Fruit fly (Drosophila melanogaster): ENCODE data around the gene Jasper.

Gene Jasper

dm6 chr3R:30056592-30057135 is 4.3 kb downstream of the Jasper start, which contains the start of the genes CG7950 and Rpp14a (continued):
- peak; percentile 49 for TF ChIP-seq NK7.1 (GFP tag; optimal IDR thresholded peaks at IDR 0.05)
- TF ChIP-seq Mrtf (GFP tag; IDR thresholded peaks at IDR 0.05): peak; percentile 57
- TF ChIP-seq CG13775 (GFP tag; optimal IDR thresholded peaks at IDR 0.05): peak; percentile 75
- TF ChIP-seq CG18011 (GFP tag; optimal IDR thresholded peaks at IDR 0.05): peak; percentile 65
- TF ChIP-seq CG4617 (GFP tag; optimal IDR thresholded peaks at IDR 0.05; ENCODE audit: borderline replicate concordance): peak; percentile 36
- TF ChIP-seq Atf3 (GFP tag; optimal IDR thresholded peaks at IDR 0.05): peak; percentile 62
- TF ChIP-seq D (optimal IDR thresholded peaks at IDR 0.05): no peak
- TF ChIP-seq D (GFP tag; optimal IDR thresholded peaks at IDR 0.05): no peak
- TF ChIP-seq Kr (GFP tag; optimal IDR thresholded peaks at IDR 0.05): no peak
- TF ChIP-seq sc (optimal IDR thresholded peaks at IDR 0.05): no peak
- peak; percentile 2 for TF ChIP-seq sc (GFP tag; optimal IDR thresholded peaks at IDR 0.05)
- TF ChIP-seq CG8290 (GFP tag; optimal IDR thresholded peaks at IDR 0.05): peak; percentile 54
- peak in 1 of 2 experiments; percentile 82 for TF ChIP-seq CG8290 (tag; optimal IDR thresholded peaks at IDR 0.05)
- TF ChIP-seq tna (GFP tag; IDR thresholded peaks at IDR 0.05; ENCODE audit: partially characterized antibody): no peak
- peak; percentile 51; the same call in 1 of the 2 replicates for TF ChIP-seq CG5953 (GFP tag; IDR thresholded peaks at IDR 0.05)
- peak; percentile 73 for TF ChIP-seq CG4424 (GFP tag; optimal IDR thresholded peaks at IDR 0.05)
- TF ChIP-seq CG4404 (GFP tag; IDR thresholded peaks at IDR 0.05): peak; percentile 72
- peak; percentile 80 for TF ChIP-seq CG12155 (GFP tag; optimal IDR thresholded peaks at IDR 0.05)
- TF ChIP-seq CG14965 (GFP tag; optimal IDR thresholded peaks at IDR 0.05; ENCODE audit: borderline replicate concordance): no peak
- TF ChIP-seq Hmx (GFP tag; optimal IDR thresholded peaks at IDR 0.05): peak; percentile 67
- peak; percentile 59 for TF ChIP-seq Nf-YB (GFP tag; optimal IDR thresholded peaks at IDR 0.05)
- TF ChIP-seq CG9437 (GFP tag; optimal IDR thresholded peaks at IDR 0.05): peak; percentile 42
- TF ChIP-seq MBD-R2 (GFP tag; IDR thresholded peaks at IDR 0.05): peak; percentile 80
- TF ChIP-seq Rx (GFP tag; IDR thresholded peaks at IDR 0.05): peak; percentile 56
- no peak for TF ChIP-seq fd64A (GFP tag; optimal IDR thresholded peaks at IDR 0.05)
- peak; percentile 65 for TF ChIP-seq CG12659 (GFP tag; optimal IDR thresholded peaks at IDR 0.05)
- no peak for TF ChIP-seq br (optimal IDR thresholded peaks at IDR 0.05)
- TF ChIP-seq psq (GFP tag; optimal IDR thresholded peaks at IDR 0.05): peak; percentile 21
- TF ChIP-seq CG2889 (GFP tag; IDR thresholded peaks at IDR 0.05): peak; percentile 77
- 0 out of 3 replicates have a peak, but pooled peaks have one; percentile 5 for TF ChIP-seq Doc3 (GFP tag; IDR thresholded peaks at IDR 0.05; ENCODE audit: partially characterized antibody)
- peak; percentile 41; the same call in 1 of the 2 replicates for TF ChIP-seq CG10959 (GFP tag; IDR thresholded peaks at IDR 0.05)
- TF ChIP-seq CG2712 (tag; optimal IDR thresholded peaks at IDR 0.05): peak; percentile 85
- peak; percentile 58 for TF ChIP-seq CG3838 (GFP tag; optimal IDR thresholded peaks at IDR 0.05)
- TF ChIP-seq en (GFP tag; optimal IDR thresholded peaks at IDR 0.05): peak; percentile 29
- peak; percentile 61; the same call in 1 of the 2 replicates for TF ChIP-seq stc (GFP tag; IDR thresholded peaks at IDR 0.05)
- TF ChIP-seq CG7963 (GFP tag; IDR thresholded peaks at IDR 0.05; ENCODE audit: partially characterized antibody): no peak
- peak; percentile 84 for TF ChIP-seq CG13894 (tag; optimal IDR thresholded peaks at IDR 0.05)
- peak; percentile 88 for TF ChIP-seq Xbp1 (GFP tag; optimal IDR thresholded peaks at IDR 0.05)
- peak; percentile 45 for TF ChIP-seq Atf-2 (GFP tag; optimal IDR thresholded peaks at IDR 0.05)
- TF ChIP-seq ken (GFP tag; IDR thresholded peaks at IDR 0.05): peak; percentile 82
- peak; percentile 37; the same call in 1 of the 2 replicates for TF ChIP-seq Awh (GFP tag; IDR thresholded peaks at IDR 0.05)
- peak; percentile 85 for TF ChIP-seq Sox102F (GFP tag; optimal IDR thresholded peaks at IDR 0.05)
- TF ChIP-seq cad (GFP tag; optimal IDR thresholded peaks at IDR 0.05): no peak
- peak; percentile 71 for TF ChIP-seq Ets97D (GFP tag; optimal IDR thresholded peaks at IDR 0.05)
- peak; percentile 58 for TF ChIP-seq CG34376 (GFP tag; optimal IDR thresholded peaks at IDR 0.05)
- peak; percentile 32; the same call in 1 of the 2 replicates for TF ChIP-seq rib (GFP tag; IDR thresholded peaks at IDR 0.05)
- peak; percentile 58 for TF ChIP-seq CG11247 (GFP tag; IDR thresholded peaks at IDR 0.05)
- peak; percentile 36 for TF ChIP-seq CG3407 (GFP tag; optimal IDR thresholded peaks at IDR 0.05)
- TF ChIP-seq E2f2 (GFP tag; IDR thresholded peaks at IDR 0.05): peak; percentile 62
- TF ChIP-seq hth (optimal IDR thresholded peaks at IDR 0.05): no peak
- no peak for TF ChIP-seq pfk (GFP tag; optimal IDR thresholded peaks at IDR 0.05)
- peak; percentile 54 for TF ChIP-seq danr (GFP tag; IDR thresholded peaks at IDR 0.05)
